ENCODE assay signal across 3 worm cellular contexts in genomic region chrIII:4584068-4584566, ce11.
TF ChIP-seq lines count a peak whose summit lies in the region.

Gene F35G12.5 (plus strand): TSS chrIII:4584118.

TF ChIP-seq in whole organism, L3 larva, 47 proteins besides CTCF, POLR2A, EP300 and RAD21:
- no peak for TF ChIP-seq fkh-2 (tag; optimal IDR thresholded peaks at IDR 0.05; lab: Kevin White, UChicago)
- peak; percentile 97 for TF ChIP-seq nfya-1 (tag; optimal IDR thresholded peaks at IDR 0.05; lab: Kevin White, UChicago; ENCODE audit: insufficient read depth)

TF ChIP-seq in whole organism, late embryonic, 69 proteins besides CTCF, POLR2A, EP300 and RAD21:
- TF ChIP-seq che-1 (tag; optimal IDR thresholded peaks at IDR 0.05; lab: Kevin White, UChicago) (no peak), nfya-1 (tag; optimal IDR thresholded peaks at IDR 0.05; lab: Kevin White, UChicago) (peak; percentile 95)

TF ChIP-seq in whole organism, young adult, 124 proteins besides CTCF, POLR2A, EP300 and RAD21:
- TF ChIP-seq nfyb-1 (GFP tag; IDR thresholded peaks at IDR 0.05; lab: Robert Waterston, UW) = peak; percentile 81
- TF ChIP-seq ztf-18 (tag; optimal IDR thresholded peaks at IDR 0.05; lab: Kevin White, UChicago) = no peak
- no peak for TF ChIP-seq ztf-25 (GFP tag; IDR thresholded peaks at IDR 0.05; lab: Robert Waterston, UW)
